Worm (Caenorhabditis elegans) whole organism, L4 larva: ENCODE measurements around the gene B0035.22.
"Not testable (repeated sequence)": the region's sequence is repeated elsewhere in the genome, so short reads cannot be mapped to it uniquely, and the experiment has no call there.

Experiments used
- F49E8.2 ChIP-seq: sonication (generic microtip); optimal IDR thresholded peaks from 2 replicates; lab custom pipeline; 2016; ENCODE audit warnings: missing compliant biosample characterization, mild to moderate bottlenecking, missing genetic modification characterization, borderline replicate concordance
- ZK337.2 ChIP-seq: fragments of 200-800 bp; sonication (Bioruptor generic); IDR thresholded peaks from 2 replicates; pipeline ENCODE4 v1.3.6; 2022; ENCODE audit warnings: missing genetic modification reagents, missing genetic modification characterization, missing compliant biosample characterization
- daf-12 ChIP-seq: fragments of 150-350 bp; optimal IDR thresholded peaks from 2 replicates; lab custom pipeline; 2014; ENCODE audit warnings: missing biosample characterization, missing genetic modification reagents, missing genetic modification characterization
- madf-5 ChIP-seq, 2 experiments: fragments of 200-800 bp; sonication (Bioruptor generic); IDR thresholded peaks; 2 replicates each; pipeline ENCODE4 v1.3.6; 2022; ENCODE audit warnings: missing compliant biosample characterization in 2 of 2, missing genetic modification characterization in 2 of 2
- ztf-7 ChIP-seq: fragments of 150-350 bp; optimal IDR thresholded peaks from 2 replicates; lab custom pipeline; 2014; ENCODE audit warnings: missing biosample characterization, missing genetic modification characterization

DNA sequence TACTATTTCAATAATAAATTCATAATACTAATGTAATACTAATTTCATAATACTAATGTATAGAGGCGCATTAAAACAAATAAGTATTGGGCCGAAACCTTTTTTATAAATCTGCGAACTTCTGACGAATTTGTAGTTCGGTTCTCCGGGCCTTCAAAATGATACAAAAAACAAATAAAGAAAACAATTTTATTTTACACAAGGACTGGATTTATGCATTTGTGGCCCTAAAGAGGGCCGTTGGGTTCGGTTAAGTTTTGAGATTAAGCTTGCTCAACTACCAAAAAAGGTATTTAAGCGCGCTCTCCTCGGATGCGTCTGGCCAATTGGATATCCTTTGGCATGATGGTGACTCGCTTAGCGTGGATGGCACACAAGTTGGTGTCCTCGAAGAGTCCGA lies 22.6 kb downstream of the B0035.22 start:
- not testable (repeated sequence) for TF ChIP-seq F49E8.2 (tag; lab: Kevin White, UChicago); ZK337.2 (GFP tag; lab: Robert Waterston, UW); madf-5 (GFP tag; IDR thresholded peaks at IDR 0.05; lab: Robert Waterston, UW); daf-12 (tag; lab: Kevin White, UChicago); ztf-7 (tag; lab: Kevin White, UChicago)
